Fruit fly (Drosophila melanogaster): Measurements from ENCODE around the gene CG43168.

Gene CG43168

dm6 chr3L:6267509-6267908 is 8.1 kb upstream of the CG43168 start:
- TF ChIP-seq usp (GFP tag; optimal IDR thresholded peaks at IDR 0.05): no peak
- no peak for TF ChIP-seq Dfd (GFP tag; optimal IDR thresholded peaks at IDR 0.05)
- TF ChIP-seq jim (GFP tag; optimal IDR thresholded peaks at IDR 0.05): no peak
- TF ChIP-seq Rel (GFP tag; optimal IDR thresholded peaks at IDR 0.05): no peak
- TF ChIP-seq Rel (tag; optimal IDR thresholded peaks at IDR 0.05): no peak
- no peak for TF ChIP-seq psq (GFP tag; optimal IDR thresholded peaks at IDR 0.05)
- no peak for TF ChIP-seq Dif (GFP tag; optimal IDR thresholded peaks at IDR 0.05; ENCODE audit: partially characterized antibody)
- no peak for TF ChIP-seq woc (GFP tag; optimal IDR thresholded peaks at IDR 0.05)
- TF ChIP-seq OdsH (GFP tag; optimal IDR thresholded peaks at IDR 0.05): no peak
- no peak for TF ChIP-seq dmrt93B (GFP tag; optimal IDR thresholded peaks at IDR 0.05)
- no peak for TF ChIP-seq Vsx2 (GFP tag; optimal IDR thresholded peaks at IDR 0.05; ENCODE audit: partially characterized antibody)
- no peak for TF ChIP-seq foxo (GFP tag; optimal IDR thresholded peaks at IDR 0.05)
- no peak for TF ChIP-seq Hr78 (GFP tag; optimal IDR thresholded peaks at IDR 0.05)
- no peak for TF ChIP-seq tai (GFP tag; optimal IDR thresholded peaks at IDR 0.05)
- no peak for TF ChIP-seq Hr83 (GFP tag; optimal IDR thresholded peaks at IDR 0.05; ENCODE audit: poor library complexity, severe bottlenecking)

DNA sequence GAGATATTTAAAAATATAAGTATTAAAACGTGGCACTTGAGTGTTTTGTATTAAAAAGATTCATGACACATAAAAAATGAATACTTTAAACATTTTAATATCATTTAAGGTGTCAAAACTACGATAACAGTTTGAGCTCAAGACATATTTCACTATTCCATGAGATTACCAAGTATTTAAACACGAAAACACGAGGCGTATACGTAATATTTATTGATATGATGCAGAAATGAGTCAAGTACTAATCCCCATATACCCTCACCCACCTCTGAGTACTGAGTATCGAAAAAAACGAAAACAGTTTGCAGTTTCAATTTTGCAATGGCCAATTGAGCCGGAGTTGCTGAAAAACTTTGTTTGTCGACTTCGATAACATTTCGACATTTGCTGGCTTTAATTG is 7.5 kb upstream of the CG43168 start:
- TF ChIP-seq dmrt93B (GFP tag; optimal IDR thresholded peaks at IDR 0.05) (no peak), Rel (GFP tag; optimal IDR thresholded peaks at IDR 0.05) (no peak), Rel (tag; optimal IDR thresholded peaks at IDR 0.05) (no peak), lola (GFP tag; optimal IDR thresholded peaks at IDR 0.05) (no peak), br (GFP tag; optimal IDR thresholded peaks at IDR 0.05) (no peak), dsf (GFP tag; optimal IDR thresholded peaks at IDR 0.05; ENCODE audit: borderline replicate concordance) (no peak), Mio (GFP tag; optimal IDR thresholded peaks at IDR 0.05) (no peak), CrebA (GFP tag; optimal IDR thresholded peaks at IDR 0.05; ENCODE audit: borderline replicate concordance) (no peak), brk (GFP tag; optimal IDR thresholded peaks at IDR 0.05) (no peak), GATAd (GFP tag; optimal IDR thresholded peaks at IDR 0.05) (no peak), tai (GFP tag; optimal IDR thresholded peaks at IDR 0.05) (no peak)

DNA sequence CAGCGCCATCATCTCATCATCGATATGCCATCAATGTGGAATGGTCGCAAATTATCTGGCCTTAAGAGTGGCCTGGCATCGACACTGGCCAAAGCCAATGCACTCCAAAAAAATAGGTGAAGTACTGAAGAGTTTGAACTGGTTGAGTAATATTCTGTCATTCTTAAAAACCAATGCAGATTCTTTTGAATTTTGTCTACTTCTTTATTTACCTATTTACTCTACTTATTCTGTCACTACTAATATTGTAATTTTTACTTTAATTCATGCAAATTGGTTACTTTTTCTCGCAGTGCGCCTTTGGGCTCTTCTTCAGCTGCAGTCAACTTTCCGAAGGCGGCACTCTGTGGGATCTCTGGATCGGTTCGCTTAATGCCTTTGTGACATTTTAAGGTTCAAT is 6.6 kb upstream of the CG43168 start:
- TF ChIP-seq Hr78 (GFP tag; optimal IDR thresholded peaks at IDR 0.05): no peak
- no peak for TF ChIP-seq pan (optimal IDR thresholded peaks at IDR 0.05)
- TF ChIP-seq h (GFP tag; optimal IDR thresholded peaks at IDR 0.05): peak; percentile 55
- TF ChIP-seq sage (GFP tag; optimal IDR thresholded peaks at IDR 0.05): no peak
- TF ChIP-seq Abd-B (GFP tag; optimal IDR thresholded peaks at IDR 0.05): no peak
- TF ChIP-seq CrebA (GFP tag; optimal IDR thresholded peaks at IDR 0.05; ENCODE audit: borderline replicate concordance): no peak
- TF ChIP-seq Hr83 (GFP tag; optimal IDR thresholded peaks at IDR 0.05; ENCODE audit: poor library complexity, severe bottlenecking): no peak
- no peak for TF ChIP-seq CG32264 (GFP tag; optimal IDR thresholded peaks at IDR 0.05)
- TF ChIP-seq HLH106 (tag; optimal IDR thresholded peaks at IDR 0.05): peak; percentile 14
- TF ChIP-seq Vsx2 (GFP tag; optimal IDR thresholded peaks at IDR 0.05; ENCODE audit: partially characterized antibody): no peak
- no peak for TF ChIP-seq dl (GFP tag; optimal IDR thresholded peaks at IDR 0.05; ENCODE audit: insufficient read depth in 1 of 2, partially characterized antibody in 2 of 2)
- peak; percentile 11 for TF ChIP-seq psq (GFP tag; optimal IDR thresholded peaks at IDR 0.05)
- TF ChIP-seq Dfd (GFP tag; optimal IDR thresholded peaks at IDR 0.05): no peak
- TF ChIP-seq br (GFP tag; optimal IDR thresholded peaks at IDR 0.05): peak; percentile 26
- TF ChIP-seq ey (GFP tag; optimal IDR thresholded peaks at IDR 0.05): peak; percentile 42
- TF ChIP-seq Sp1 (GFP tag; optimal IDR thresholded peaks at IDR 0.05): peak; percentile 3
- no peak for TF ChIP-seq GATAd (GFP tag; optimal IDR thresholded peaks at IDR 0.05)
- TF ChIP-seq fru (GFP tag; optimal IDR thresholded peaks at IDR 0.05): peak; percentile 49
- no peak for TF ChIP-seq usp (GFP tag; optimal IDR thresholded peaks at IDR 0.05)
- no peak for TF ChIP-seq Dif (GFP tag; optimal IDR thresholded peaks at IDR 0.05; ENCODE audit: partially characterized antibody)
- TF ChIP-seq dsf (GFP tag; optimal IDR thresholded peaks at IDR 0.05; ENCODE audit: borderline replicate concordance): no peak
- TF ChIP-seq foxo (GFP tag; optimal IDR thresholded peaks at IDR 0.05): peak in 1 of 2 experiments; percentile 50
- TF ChIP-seq woc (GFP tag; optimal IDR thresholded peaks at IDR 0.05): peak; percentile 2
- TF ChIP-seq rgr (GFP tag; optimal IDR thresholded peaks at IDR 0.05): peak; percentile 26
- no peak for TF ChIP-seq Rel (GFP tag; optimal IDR thresholded peaks at IDR 0.05)
- TF ChIP-seq Rel (tag; optimal IDR thresholded peaks at IDR 0.05): no peak
- no peak for TF ChIP-seq tai (GFP tag; optimal IDR thresholded peaks at IDR 0.05)
- no peak for TF ChIP-seq dmrt93B (GFP tag; optimal IDR thresholded peaks at IDR 0.05)
- peak; percentile 25 for TF ChIP-seq OdsH (GFP tag; optimal IDR thresholded peaks at IDR 0.05)

DNA sequence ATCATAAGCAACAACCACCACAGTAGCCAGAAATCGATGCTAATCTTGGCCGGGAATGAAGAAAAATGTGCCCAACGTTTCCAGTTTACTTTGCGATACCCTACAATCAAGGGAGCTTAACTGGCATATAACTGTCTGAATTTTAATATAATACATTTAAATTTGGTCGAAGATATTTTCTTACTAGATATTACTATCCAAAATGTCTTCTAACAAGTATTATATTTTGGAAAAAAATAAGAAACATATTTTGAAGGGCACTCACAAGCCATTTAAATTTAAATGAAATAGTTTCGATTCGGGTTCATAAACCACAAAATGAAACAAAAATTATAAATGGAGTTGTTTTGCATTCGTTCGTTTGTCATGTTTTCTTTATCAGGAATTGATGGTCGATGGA is 5.3 kb upstream of the CG43168 start:
- peak; percentile 27 for TF ChIP-seq psq (GFP tag; optimal IDR thresholded peaks at IDR 0.05)
- no peak for TF ChIP-seq Hr78 (GFP tag; optimal IDR thresholded peaks at IDR 0.05)
- no peak for TF ChIP-seq sage (GFP tag; optimal IDR thresholded peaks at IDR 0.05)
- no peak for TF ChIP-seq br (GFP tag; optimal IDR thresholded peaks at IDR 0.05)
- no peak for TF ChIP-seq Rel (GFP tag; optimal IDR thresholded peaks at IDR 0.05)
- TF ChIP-seq Rel (tag; optimal IDR thresholded peaks at IDR 0.05): no peak
- TF ChIP-seq Jra (GFP tag; optimal IDR thresholded peaks at IDR 0.05): no peak
- no peak for TF ChIP-seq usp (GFP tag; optimal IDR thresholded peaks at IDR 0.05)
- peak; percentile 52 for TF ChIP-seq h (GFP tag; optimal IDR thresholded peaks at IDR 0.05)
- no peak for TF ChIP-seq dsf (GFP tag; optimal IDR thresholded peaks at IDR 0.05; ENCODE audit: borderline replicate concordance)
- no peak for TF ChIP-seq Abd-B (GFP tag; optimal IDR thresholded peaks at IDR 0.05)
- TF ChIP-seq Dfd (GFP tag; optimal IDR thresholded peaks at IDR 0.05): no peak
- TF ChIP-seq GATAd (GFP tag; optimal IDR thresholded peaks at IDR 0.05): no peak
- TF ChIP-seq OdsH (GFP tag; optimal IDR thresholded peaks at IDR 0.05): peak; percentile 48
- TF ChIP-seq HLH106 (tag; optimal IDR thresholded peaks at IDR 0.05): peak; percentile 41
- TF ChIP-seq woc (GFP tag; optimal IDR thresholded peaks at IDR 0.05): peak; percentile 25
- peak; percentile 18 for TF ChIP-seq brk (GFP tag; optimal IDR thresholded peaks at IDR 0.05)
- no peak for TF ChIP-seq CG9705 (GFP tag; optimal IDR thresholded peaks at IDR 0.05)
- no peak for TF ChIP-seq sv (GFP tag; optimal IDR thresholded peaks at IDR 0.05)
- no peak for TF ChIP-seq Hr83 (GFP tag; optimal IDR thresholded peaks at IDR 0.05; ENCODE audit: poor library complexity, severe bottlenecking)
- no peak for TF ChIP-seq jim (GFP tag; optimal IDR thresholded peaks at IDR 0.05)
- TF ChIP-seq pan (optimal IDR thresholded peaks at IDR 0.05): no peak
- no peak for TF ChIP-seq dl (GFP tag; optimal IDR thresholded peaks at IDR 0.05; ENCODE audit: insufficient read depth in 1 of 2, partially characterized antibody in 2 of 2)
- TF ChIP-seq CG32264 (GFP tag; optimal IDR thresholded peaks at IDR 0.05): no peak
- peak; percentile 28 for TF ChIP-seq Hnf4 (GFP tag; optimal IDR thresholded peaks at IDR 0.05)
- TF ChIP-seq Sp1 (GFP tag; optimal IDR thresholded peaks at IDR 0.05): peak; percentile 31
- peak; percentile 55 for TF ChIP-seq fru (GFP tag; optimal IDR thresholded peaks at IDR 0.05)
- peak in 1 of 2 experiments; percentile 62 for TF ChIP-seq foxo (GFP tag; optimal IDR thresholded peaks at IDR 0.05)
- TF ChIP-seq CrebA (GFP tag; optimal IDR thresholded peaks at IDR 0.05; ENCODE audit: borderline replicate concordance): no peak
- peak; percentile 35 for TF ChIP-seq rgr (GFP tag; optimal IDR thresholded peaks at IDR 0.05)

Measured in whole organism, wandering third instar larva.